Worm (Caenorhabditis elegans): Measurements from ENCODE around the gene F59B2.13.

ce11 chrIII:8985965-8986364, 40.9 kb downstream of the F59B2.13 start:
- no peak for TF ChIP-seq snpc-4 (GFP tag; optimal IDR thresholded peaks at IDR 0.05)
- TF ChIP-seq snpc-4 (tag; optimal IDR thresholded peaks at IDR 0.05): no peak
- TF ChIP-seq ekl-4 (GFP tag; IDR thresholded peaks at IDR 0.05): no peak
- TF ChIP-seq attf-5 (GFP tag; optimal IDR thresholded peaks at IDR 0.05): no peak
- TF ChIP-seq sea-2 (GFP tag; IDR thresholded peaks at IDR 0.05): no peak
- TF ChIP-seq Y79H2A.3 (GFP tag; conservative IDR thresholded peaks at IDR 0.05): no peak
- TF ChIP-seq ceh-40 (GFP tag; IDR thresholded peaks at IDR 0.05): no peak
- TF ChIP-seq B0035.1 (tag; optimal IDR thresholded peaks at IDR 0.05): no peak
- no peak for TF ChIP-seq F57A8.1 (GFP tag; optimal IDR thresholded peaks at IDR 0.05)
